Fruit fly (Drosophila melanogaster) whole organism, embryonic: Measurements from ENCODE around the gene Dyrk2.

ENCODE experiments used
- Bgb ChIP-seq: fragments of 200-800 bp; sonication (Bioruptor generic); IDR thresholded peaks from 2 replicates; pipeline ENCODE4 v1.3.6; 2022; ENCODE audit warnings: missing biosample characterization, missing genetic modification characterization; ENCODE audit not compliant: partially characterized antibody
- CG10654 ChIP-seq: fragments of 200-800 bp; sonication (Bioruptor generic); optimal IDR thresholded peaks from 2 replicates; lab custom pipeline; 2016; ENCODE audit warnings: missing biosample characterization, missing genetic modification characterization
- CG11093 ChIP-seq: fragments of 200-800 bp; sonication (Bioruptor generic); IDR thresholded peaks from 3 replicates; pipeline ENCODE4 v1.3.6; 2022; ENCODE audit warnings: missing biosample characterization, missing genetic modification characterization
- CG13894 ChIP-seq: fragments of 200-800 bp; sonication (Bioruptor generic); optimal IDR thresholded peaks from 3 replicates; lab custom pipeline; 2018; ENCODE audit warnings: missing biosample characterization, mild to moderate bottlenecking, missing genetic modification characterization, moderate library complexity
- CG15696 ChIP-seq: fragments of 200-800 bp; sonication (Bioruptor generic); optimal IDR thresholded peaks from 2 replicates; lab custom pipeline; 2019; ENCODE audit warnings: missing biosample characterization, mild to moderate bottlenecking, missing genetic modification characterization, moderate library complexity
- CG17328 ChIP-seq: fragments of 200-800 bp; sonication (Bioruptor generic); IDR thresholded peaks from 2 replicates; pipeline ENCODE4 v1.3.6; 2022; ENCODE audit warnings: missing biosample characterization, missing genetic modification characterization
- CG17359 ChIP-seq: fragments of 200-800 bp; sonication (Bioruptor generic); optimal IDR thresholded peaks from 3 replicates; lab custom pipeline; 2018; ENCODE audit warnings: missing biosample characterization, mild to moderate bottlenecking, missing genetic modification characterization, moderate library complexity
- CG17829 ChIP-seq: fragments of 200-800 bp; optimal IDR thresholded peaks from 2 replicates; lab custom pipeline; 2019; ENCODE audit warnings: missing biosample characterization, mild to moderate bottlenecking, missing genetic modification characterization, moderate library complexity
- CG18619 ChIP-seq: fragments of 200-800 bp; sonication (Bioruptor generic); optimal IDR thresholded peaks from 3 replicates; lab custom pipeline; 2017; ENCODE audit warnings: missing biosample characterization, mild to moderate bottlenecking, missing genetic modification characterization
- CG2712 ChIP-seq: fragments of 200-800 bp; optimal IDR thresholded peaks from 3 replicates; lab custom pipeline; 2019; ENCODE audit warnings: missing biosample characterization, mild to moderate bottlenecking, missing genetic modification characterization, moderate library complexity
- CG30403 ChIP-seq: fragments of 200-800 bp; sonication (Bioruptor generic); optimal IDR thresholded peaks from 3 replicates; lab custom pipeline; 2016; ENCODE audit warnings: missing biosample characterization, missing genetic modification characterization
- CG31441 ChIP-seq: fragments of 200-800 bp; sonication (Bioruptor generic); IDR thresholded peaks from 2 replicates; pipeline ENCODE4 v1.3.6; 2022; ENCODE audit warnings: missing biosample characterization, missing genetic modification characterization
- CG3838 ChIP-seq: fragments of 200-800 bp; sonication (Bioruptor generic); optimal IDR thresholded peaks from 3 replicates; lab custom pipeline; 2016; ENCODE audit warnings: missing biosample characterization, missing genetic modification characterization
- CG42726 ChIP-seq: fragments of 200-800 bp; sonication (Bioruptor generic); IDR thresholded peaks from 2 replicates; pipeline ENCODE4 v1.3.6; 2022; ENCODE audit warnings: missing biosample characterization, missing genetic modification characterization; ENCODE audit not compliant: partially characterized antibody
- CG4820 ChIP-seq: fragments of 200-800 bp; sonication (Bioruptor generic); optimal IDR thresholded peaks from 3 replicates; lab custom pipeline; 2016; ENCODE audit warnings: missing biosample characterization, missing genetic modification characterization
- CG7839 ChIP-seq: fragments of 200-800 bp; sonication (Bioruptor generic); optimal IDR thresholded peaks from 3 replicates; lab custom pipeline; 2018; ENCODE audit warnings: missing biosample characterization, mild to moderate bottlenecking, missing genetic modification characterization, moderate library complexity
- CG8290 ChIP-seq, 3 experiments: fragments of 200-800 bp; sonication (Bioruptor generic); optimal IDR thresholded peaks; 2 replicates each; lab custom pipeline; 2016 to 2019; ENCODE audit warnings: missing biosample characterization in 3 of 3, missing genetic modification characterization in 3 of 3, mild to moderate bottlenecking in 2 of 3, moderate library complexity in 1 of 3
- CG8359 ChIP-seq: fragments of 200-800 bp; sonication (Bioruptor generic); optimal IDR thresholded peaks from 2 replicates; lab custom pipeline; 2017; ENCODE audit warnings: missing biosample characterization, mild to moderate bottlenecking, missing genetic modification characterization, borderline replicate concordance
- CG9932 ChIP-seq: fragments of 200-800 bp; sonication (Bioruptor generic); IDR thresholded peaks from 2 replicates; pipeline ENCODE4 v1.3.6; 2022; ENCODE audit warnings: missing biosample characterization, missing genetic modification characterization
- Camta ChIP-seq: fragments of 200-800 bp; sonication (Bioruptor generic); optimal IDR thresholded peaks from 2 replicates; lab custom pipeline; 2016; ENCODE audit warnings: missing biosample characterization, missing genetic modification characterization
- Doc2 ChIP-seq: fragments of 200-800 bp; sonication (Bioruptor generic); IDR thresholded peaks from 2 replicates; pipeline ENCODE4 v1.3.6; 2022; ENCODE audit warnings: missing biosample characterization, missing genetic modification characterization
- Dp ChIP-seq: fragments of 200-800 bp; sonication (Bioruptor generic); optimal IDR thresholded peaks from 2 replicates; lab custom pipeline; 2018; ENCODE audit warnings: missing biosample characterization, mild to moderate bottlenecking, missing genetic modification characterization, moderate library complexity
- ERR ChIP-seq: fragments of 200-800 bp; sonication (Bioruptor generic); optimal IDR thresholded peaks from 2 replicates; lab custom pipeline; 2016; ENCODE audit warnings: missing biosample characterization, missing genetic modification characterization
- Eip74EF ChIP-seq, 2 experiments: fragments of 200-800 bp in 1 of 2; fragments of >200 bp in 1 of 2; sonication (Bioruptor generic) in 1 of 2; optimal IDR thresholded peaks; 2 replicates each; lab custom pipeline; 2017 to 2019; ENCODE audit warnings: missing biosample characterization in 2 of 2, missing genetic modification characterization in 2 of 2, mild to moderate bottlenecking in 1 of 2, moderate library complexity in 1 of 2
- HLH54F ChIP-seq: fragments of 200-800 bp; sonication (Bioruptor generic); optimal IDR thresholded peaks from 3 replicates; lab custom pipeline; 2016; ENCODE audit warnings: missing biosample characterization, missing genetic modification characterization
- Hr3 ChIP-seq: fragments of 200-800 bp; sonication (Bioruptor generic); optimal IDR thresholded peaks from 3 replicates; lab custom pipeline; 2016; ENCODE audit warnings: missing biosample characterization, missing genetic modification characterization
- Ptx1 ChIP-seq: fragments of 200-800 bp; sonication (Bioruptor generic); IDR thresholded peaks from 2 replicates; pipeline ENCODE4 v1.3.6; 2022; ENCODE audit warnings: missing biosample characterization, missing genetic modification characterization
- Spps ChIP-seq: fragments of 200-800 bp; sonication (Bioruptor generic); optimal IDR thresholded peaks from 2 replicates; lab custom pipeline; 2018; ENCODE audit warnings: missing biosample characterization, mild to moderate bottlenecking, missing genetic modification characterization
- Ssrp ChIP-seq: fragments of 200-800 bp; sonication (Bioruptor generic); optimal IDR thresholded peaks from 2 replicates; lab custom pipeline; 2018; ENCODE audit warnings: missing biosample characterization, mild to moderate bottlenecking, missing genetic modification characterization, moderate library complexity
- az2 ChIP-seq: fragments of 200-800 bp; sonication (Bioruptor generic); optimal IDR thresholded peaks from 3 replicates; lab custom pipeline; 2016; ENCODE audit warnings: missing biosample characterization, missing genetic modification characterization
- cas ChIP-seq: fragments of 200-800 bp; sonication (Bioruptor generic); IDR thresholded peaks from 2 replicates; pipeline ENCODE4 v1.3.6; 2022; ENCODE audit warnings: missing biosample characterization, missing genetic modification characterization
- da ChIP-seq: fragments of 200-800 bp; sonication (Bioruptor generic); optimal IDR thresholded peaks from 2 replicates; lab custom pipeline; 2016; ENCODE audit warnings: missing biosample characterization, missing genetic modification characterization
- fd96Cb ChIP-seq: fragments of 200-800 bp; sonication (Bioruptor generic); optimal IDR thresholded peaks from 2 replicates; lab custom pipeline; 2018; ENCODE audit warnings: missing biosample characterization, mild to moderate bottlenecking, missing genetic modification characterization, moderate library complexity
- gcm2 ChIP-seq: fragments of 200-800 bp; sonication (Bioruptor generic); optimal IDR thresholded peaks from 2 replicates; lab custom pipeline; 2016; ENCODE audit warnings: missing biosample characterization, missing genetic modification characterization
- grau ChIP-seq: fragments of 200-800 bp; optimal IDR thresholded peaks from 3 replicates; lab custom pipeline; 2019; ENCODE audit warnings: missing biosample characterization, mild to moderate bottlenecking, missing genetic modification characterization, moderate library complexity
- hth ChIP-seq: fragments of >200 bp; optimal IDR thresholded peaks from 2 replicates; lab custom pipeline; 2017; ENCODE audit warnings: inconsistent platforms
- knrl ChIP-seq: fragments of 200-800 bp; sonication (Bioruptor generic); IDR thresholded peaks from 3 replicates; pipeline ENCODE4 v1.3.6; 2022; ENCODE audit warnings: missing biosample characterization, missing genetic modification characterization; ENCODE audit not compliant: partially characterized antibody
- nmo ChIP-seq: fragments of 200-800 bp; sonication (Bioruptor generic); optimal IDR thresholded peaks from 2 replicates; lab custom pipeline; 2018; ENCODE audit warnings: missing biosample characterization, mild to moderate bottlenecking, missing genetic modification characterization, moderate library complexity
- pfk ChIP-seq: fragments of 200-800 bp; sonication (Bioruptor generic); optimal IDR thresholded peaks from 2 replicates; lab custom pipeline; 2018; ENCODE audit warnings: missing biosample characterization, mild to moderate bottlenecking, missing genetic modification characterization, moderate library complexity
- phol ChIP-seq: fragments of 200-800 bp; sonication (Bioruptor generic); optimal IDR thresholded peaks from 3 replicates; lab custom pipeline; 2018; ENCODE audit warnings: missing biosample characterization, mild to moderate bottlenecking, missing genetic modification characterization, moderate library complexity
- prd ChIP-seq, 3 experiments: fragments of >200 bp in 2 of 3; fragments of 200-800 bp in 1 of 3; sonication (Bioruptor generic) in 1 of 3; optimal IDR thresholded peaks in 2 of 3; IDR thresholded peaks in 1 of 3; 2 replicates in 2 of 3; 3 replicates in 1 of 3; pipeline versions ENCODE4 v1.3.6 to Lab custom; 2017 to 2022; ENCODE audit warnings: missing biosample characterization in 1 of 3, missing genetic modification characterization in 1 of 3
- pzg ChIP-seq: fragments of 200-800 bp; sonication (Bioruptor generic); optimal IDR thresholded peaks from 3 replicates; lab custom pipeline; 2018; ENCODE audit warnings: missing biosample characterization, mild to moderate bottlenecking, missing genetic modification characterization, moderate library complexity
- sd ChIP-seq: fragments of 200-800 bp; sonication (Bioruptor generic); optimal IDR thresholded peaks from 3 replicates; lab custom pipeline; 2018; ENCODE audit warnings: missing biosample characterization, mild to moderate bottlenecking, missing genetic modification characterization, moderate library complexity
- slbo ChIP-seq: fragments of 200-800 bp; sonication (Bioruptor generic); IDR thresholded peaks from 2 replicates; pipeline ENCODE4 v1.3.6; 2022; ENCODE audit warnings: missing biosample characterization, missing genetic modification characterization
- stwl ChIP-seq: fragments of 200-800 bp; sonication (Bioruptor generic); optimal IDR thresholded peaks from 3 replicates; lab custom pipeline; 2018; ENCODE audit warnings: missing biosample characterization, mild to moderate bottlenecking, missing genetic modification characterization, moderate library complexity
- tna ChIP-seq: fragments of 200-800 bp; sonication (Bioruptor generic); IDR thresholded peaks from 2 replicates; pipeline ENCODE4 v1.3.6; 2022; ENCODE audit warnings: missing biosample characterization, missing genetic modification characterization; ENCODE audit not compliant: partially characterized antibody
- trem ChIP-seq: fragments of 200-800 bp; optimal IDR thresholded peaks from 3 replicates; lab custom pipeline; 2019; ENCODE audit warnings: missing biosample characterization, mild to moderate bottlenecking, missing genetic modification characterization, moderate library complexity
- zen2 ChIP-seq: fragments of 200-800 bp; sonication (Bioruptor generic); IDR thresholded peaks from 3 replicates; pipeline ENCODE4 v1.3.6; 2022; ENCODE audit warnings: missing biosample characterization, missing genetic modification characterization; ENCODE audit not compliant: partially characterized antibody

Dyrk2 gene

dm6 chr2L:14252271-14252870, 18.4 kb upstream of the Dyrk2 start (continued):
- peak; percentile 56 for TF ChIP-seq nmo (GFP tag; lab: Kevin White, UChicago)
- peak; percentile 42 for TF ChIP-seq CG30403 (GFP tag; lab: Kevin White, UChicago)
- TF ChIP-seq stwl (tag; lab: Kevin White, UChicago) = peak; percentile 42
- TF ChIP-seq CG4820 (GFP tag; lab: Kevin White, UChicago) = no peak
- no peak for TF ChIP-seq da (GFP tag; lab: Kevin White, UChicago)
- TF ChIP-seq CG3838 (GFP tag; lab: Kevin White, UChicago) = no peak
- no peak for TF ChIP-seq CG11093 (GFP tag; lab: Robert Waterston, UW)
- TF ChIP-seq CG8359 (GFP tag; lab: Kevin White, UChicago) = no peak
- TF ChIP-seq Hr3 (GFP tag; lab: Kevin White, UChicago) = peak; percentile 48
- TF ChIP-seq prd (optimal IDR thresholded peaks at IDR 0.05; lab: Kevin White, UChicago) = no peak
- no peak for TF ChIP-seq prd (GFP tag; IDR thresholded peaks at IDR 0.05; lab: Robert Waterston, UW)
- TF ChIP-seq pfk (GFP tag; lab: Kevin White, UChicago) = no peak
- peak; percentile 10 for TF ChIP-seq CG10654
- TF ChIP-seq CG2712 (tag; lab: Kevin White, UChicago) = peak; percentile 60
- TF ChIP-seq Eip74EF (GFP tag; optimal IDR thresholded peaks at IDR 0.05; lab: Kevin White, UChicago) = peak in 1 of 2 experiments; percentile 11
- peak; percentile 3 for TF ChIP-seq trem (tag; lab: Kevin White, UChicago)
- TF ChIP-seq slbo (GFP tag; lab: Robert Waterston, UW) = peak; percentile 57; the same call in 1 of the 2 replicates
- TF ChIP-seq CG18619 (GFP tag; lab: Kevin White, UChicago) = no peak
- peak; percentile 31 for TF ChIP-seq Ssrp (tag; lab: Kevin White, UChicago)
- peak; percentile 32 for TF ChIP-seq CG8290 (GFP tag; optimal IDR thresholded peaks at IDR 0.05; lab: Kevin White, UChicago)
- TF ChIP-seq CG8290 (tag; optimal IDR thresholded peaks at IDR 0.05; lab: Kevin White, UChicago) = no peak
- TF ChIP-seq Spps (tag; lab: Kevin White, UChicago) = peak; percentile 26
- no peak for TF ChIP-seq pzg (GFP tag; lab: Kevin White, UChicago)
- TF ChIP-seq tna (GFP tag; lab: Robert Waterston, UW) = no peak
- peak; percentile 55 for TF ChIP-seq CG17829 (tag; lab: Kevin White, UChicago)
- no peak for TF ChIP-seq CG13894 (tag; lab: Kevin White, UChicago)
- TF ChIP-seq az2 (GFP tag; lab: Kevin White, UChicago) = no peak
- no peak for TF ChIP-seq ERR
- TF ChIP-seq HLH54F (GFP tag; lab: Kevin White, UChicago) = no peak
- TF ChIP-seq phol = peak; percentile 75
- TF ChIP-seq Doc2 (GFP tag; lab: Robert Waterston, UW) = no peak
- peak; percentile 51 for TF ChIP-seq CG17359 (tag; lab: Kevin White, UChicago)
- TF ChIP-seq grau (tag; lab: Kevin White, UChicago) = peak; percentile 61
- TF ChIP-seq CG31441 = peak; percentile 74
- TF ChIP-seq Bgb (GFP tag; lab: Robert Waterston, UW) = no peak
- TF ChIP-seq hth (lab: Kevin White, UChicago) = no peak
- TF ChIP-seq CG7839 (tag; lab: Kevin White, UChicago) = peak; percentile 65
- TF ChIP-seq gcm2 (GFP tag; lab: Kevin White, UChicago) = no peak
- TF ChIP-seq Dp (GFP tag; lab: Kevin White, UChicago) = no peak
- TF ChIP-seq Camta (GFP tag; lab: Kevin White, UChicago) = no peak
- TF ChIP-seq sd (tag; lab: Kevin White, UChicago) = peak; percentile 62
- TF ChIP-seq Ptx1 (GFP tag; lab: Robert Waterston, UW) = peak; percentile 52
- no peak for TF ChIP-seq CG42726 (GFP tag; lab: Robert Waterston, UW)
- TF ChIP-seq CG15696 (tag; lab: Kevin White, UChicago) = peak; percentile 13
- peak; percentile 68 for TF ChIP-seq fd96Cb (tag; lab: Kevin White, UChicago)
- TF ChIP-seq zen2 (GFP tag; lab: Robert Waterston, UW) = no peak
- no peak for TF ChIP-seq knrl (GFP tag; lab: Robert Waterston, UW)
- no peak for TF ChIP-seq cas (GFP tag; lab: Robert Waterston, UW)
- TF ChIP-seq CG9932 = no peak
- TF ChIP-seq CG17328 (GFP tag; lab: Robert Waterston, UW) = peak; percentile 33; the same call in 1 of the 2 replicates
